Fruit fly (Drosophila melanogaster): ENCODE data around the gene HP1D3csd.

dm6 chrX:19220963-19221572, 31.1 kb downstream of the HP1D3csd start:
- TF ChIP-seq brk (GFP tag; optimal IDR thresholded peaks at IDR 0.05) = no peak
- TF ChIP-seq dl (GFP tag; optimal IDR thresholded peaks at IDR 0.05; ENCODE audit: insufficient read depth in 1 of 2, partially characterized antibody in 2 of 2) = no peak
- no peak for TF ChIP-seq Abd-B (GFP tag; optimal IDR thresholded peaks at IDR 0.05)
- TF ChIP-seq usp (GFP tag; optimal IDR thresholded peaks at IDR 0.05) = no peak
- TF ChIP-seq psq (GFP tag; optimal IDR thresholded peaks at IDR 0.05) = no peak
- TF ChIP-seq Myc (optimal IDR thresholded peaks at IDR 0.05) = no peak

All from whole organism, wandering third instar larva.